Fruit fly (Drosophila melanogaster) whole organism, pupa: ENCODE results near the gene mthl2.

ENCODE experiments used
- CG14655 ChIP-seq: fragments of 200-800 bp; sonication (Bioruptor generic); optimal IDR thresholded peaks from 3 replicates; lab custom pipeline; 2017; ENCODE audit warnings: mild to moderate bottlenecking, missing biosample characterization, missing genetic modification reagents, missing genetic modification characterization
- CG8159 ChIP-seq: fragments of 200-800 bp; sonication (Bioruptor generic); optimal IDR thresholded peaks from 3 replicates; lab custom pipeline; 2018; ENCODE audit warnings: missing biosample characterization, mild to moderate bottlenecking, missing genetic modification characterization, moderate library complexity
- CG8301 ChIP-seq: fragments of 200-800 bp; sonication (Bioruptor generic); optimal IDR thresholded peaks from 2 replicates; lab custom pipeline; 2018; ENCODE audit warnings: missing biosample characterization, mild to moderate bottlenecking, missing genetic modification characterization
- Snoo ChIP-seq: fragments of 200-800 bp; sonication (Bioruptor generic); optimal IDR thresholded peaks from 3 replicates; lab custom pipeline; 2017; ENCODE audit warnings: missing biosample characterization, mild to moderate bottlenecking, missing genetic modification characterization, inconsistent platforms
- fd96Ca ChIP-seq: fragments of 200-800 bp; sonication (Bioruptor generic); IDR thresholded peaks from 3 replicates; pipeline ENCODE4 v1.3.6; 2022; ENCODE audit warnings: missing biosample characterization, missing genetic modification characterization

DNA sequence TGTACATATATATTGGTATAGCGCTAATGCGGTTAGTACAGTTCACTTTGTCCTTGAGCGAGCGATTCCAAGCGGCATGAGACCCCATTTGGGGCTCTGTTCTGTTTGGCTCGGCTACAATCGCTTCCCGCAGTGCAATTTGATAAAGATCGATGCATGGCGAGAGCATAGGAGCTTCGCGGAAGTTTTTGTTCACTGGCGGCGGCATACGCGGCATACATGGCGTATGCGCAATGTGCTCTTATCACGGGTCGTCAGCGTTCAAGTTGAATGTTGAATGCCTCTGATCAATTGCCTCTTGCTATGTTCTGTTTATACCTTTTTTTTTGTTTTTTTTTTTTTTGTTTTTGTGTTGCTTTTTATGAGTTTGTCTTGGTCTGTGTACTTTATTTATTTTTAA is 36.5 kb downstream of the mthl2 start:
- TF ChIP-seq CG8301 (tag; lab: Kevin White, UChicago) (no peak), fd96Ca (GFP tag; lab: Robert Waterston, UW) (no peak), CG8159 (no peak), CG14655 (GFP tag; lab: Kevin White, UChicago) (no peak), Snoo (no peak)
